Worm (Caenorhabditis elegans): ENCODE measurements around the gene cutl-5.
A peak's percentile ranks its signal among the peaks of the same experiment; 100 is the strongest.
"Not testable (repeated sequence)": the region's sequence is repeated elsewhere in the genome, so short reads cannot be mapped to it uniquely, and the experiment has no call there.

Gene cutl-5

DNA sequence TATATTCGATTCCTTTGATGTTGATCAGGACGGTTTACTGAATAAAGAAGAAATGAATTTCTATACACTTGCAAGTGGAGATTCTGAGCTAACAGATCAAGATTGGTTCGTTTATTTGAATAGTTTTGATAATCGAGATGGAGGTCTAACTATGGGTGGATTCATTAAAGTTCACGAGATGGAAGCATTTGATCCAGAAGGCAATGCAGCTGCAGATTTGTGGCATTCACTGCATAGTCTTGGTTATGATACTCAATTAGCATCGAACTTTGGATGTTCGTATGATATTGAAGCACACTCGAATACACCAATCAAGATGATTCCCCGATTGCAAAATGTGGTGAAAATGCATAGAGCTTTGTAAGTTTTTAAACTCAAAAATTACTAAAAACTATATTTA lies 19.7 kb downstream of the cutl-5 start:
- TF ChIP-seq him-1 (tag; optimal IDR thresholded peaks at IDR 0.05), result peak; percentile 18
- TF ChIP-seq bed-2 (GFP tag; IDR thresholded peaks at IDR 0.05), result no peak
- no peak for TF ChIP-seq mcd-1 (GFP tag; IDR thresholded peaks at IDR 0.05)
- TF ChIP-seq attf-5 (GFP tag; optimal IDR thresholded peaks at IDR 0.05), result no peak
- no peak for TF ChIP-seq ceh-91 (GFP tag; IDR thresholded peaks at IDR 0.05)
- peak; percentile 22 for TF ChIP-seq xnd-1 (tag; optimal IDR thresholded peaks at IDR 0.05)
- no peak for TF ChIP-seq F23B12.7 (tag; optimal IDR thresholded peaks at IDR 0.05; ENCODE audit: insufficient read depth)
- TF ChIP-seq ztf-26 (tag; optimal IDR thresholded peaks at IDR 0.05), result no peak
- no peak for TF ChIP-seq Y53F4B.3 (GFP tag; IDR thresholded peaks at IDR 0.05)
- no peak for TF ChIP-seq lin-35 (GFP tag; optimal IDR thresholded peaks at IDR 0.05)
- TF ChIP-seq lin-26 (GFP tag; IDR thresholded peaks at IDR 0.05), result 0 out of 2 replicates have a peak, but pooled peaks have one; percentile 43
- peak; percentile 58 for TF ChIP-seq madf-6 (GFP tag; IDR thresholded peaks at IDR 0.05)

- TF ChIP-seq tbp1 (GFP tag; optimal IDR thresholded peaks at IDR 0.05), result no peak
- no peak for TF ChIP-seq lsl-1 (GFP tag; optimal IDR thresholded peaks at IDR 0.05)
- no peak for TF ChIP-seq nfya-1 (tag; optimal IDR thresholded peaks at IDR 0.05; ENCODE audit: borderline replicate concordance, insufficient read depth)
- no peak for TF ChIP-seq K12H6.12 (tag; optimal IDR thresholded peaks at IDR 0.05)
- no peak for TF ChIP-seq F57C9.4 (tag; optimal IDR thresholded peaks at IDR 0.05)
- TF ChIP-seq Y53F4B.3 (GFP tag; IDR thresholded peaks at IDR 0.05), result no peak
These were observed 22.3 kb downstream of the cutl-5 start, which contains the start of gene T02G5.3 for ce11 chrII:7093339-7093821. T02G5.3 (plus strand) TSS chrII:7093389.

- TF ChIP-seq sea-2 (GFP tag; IDR thresholded peaks at IDR 0.05) (no peak), xnd-1 (tag; optimal IDR thresholded peaks at IDR 0.05) (no peak), rcor-1 (GFP tag; IDR thresholded peaks at IDR 0.05) (no peak), Y79H2A.3 (GFP tag; conservative IDR thresholded peaks at IDR 0.05) (no peak), F49E8.2 (tag; optimal IDR thresholded peaks at IDR 0.05; ENCODE audit: insufficient read depth) (no peak), ceh-58 (GFP tag; IDR thresholded peaks at IDR 0.05) (no peak), dpff-1 (tag; optimal IDR thresholded peaks at IDR 0.05) (no peak), aptf-3 (GFP tag; IDR thresholded peaks at IDR 0.05) (no peak), cebp-2 (GFP tag; IDR thresholded peaks at IDR 0.05) (no peak), nhr-27 (tag; optimal IDR thresholded peaks at IDR 0.05) (no peak)
These were observed 24.9 kb downstream of the cutl-5 start for ce11 chrII:7090852-7091251.

DNA sequence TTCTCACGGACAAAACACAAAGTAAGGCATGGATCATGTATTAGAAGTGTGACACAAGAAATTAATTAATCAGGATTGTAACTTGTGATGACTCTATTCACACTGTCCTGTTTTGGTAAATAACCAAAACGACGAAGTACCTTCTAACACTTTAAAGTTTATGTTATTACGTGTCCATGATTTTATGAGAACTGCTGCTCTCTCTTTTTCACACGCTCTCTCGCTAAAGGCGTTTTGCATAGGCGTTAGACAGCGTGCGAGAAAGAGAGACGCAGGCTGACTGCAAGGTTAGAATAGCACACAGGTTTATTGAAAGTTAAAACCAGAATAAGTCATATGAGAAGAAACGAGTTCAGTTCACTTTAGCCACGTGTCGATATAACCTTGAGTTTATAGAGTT lies 25.6 kb downstream of the cutl-5 start:
- TF ChIP-seq hmg-1.2 (GFP tag; IDR thresholded peaks at IDR 0.05), result peak; percentile 84
- TF ChIP-seq ztf-26 (tag; optimal IDR thresholded peaks at IDR 0.05), result no peak

ce11 chrII:7088283-7088682 lies 27.4 kb downstream of the cutl-5 start:
- TF ChIP-seq madf-6 (GFP tag; IDR thresholded peaks at IDR 0.05) (peak; percentile 73), madf-8 (GFP tag; conservative IDR thresholded peaks at IDR 0.05) (peak; percentile 54)

DNA sequence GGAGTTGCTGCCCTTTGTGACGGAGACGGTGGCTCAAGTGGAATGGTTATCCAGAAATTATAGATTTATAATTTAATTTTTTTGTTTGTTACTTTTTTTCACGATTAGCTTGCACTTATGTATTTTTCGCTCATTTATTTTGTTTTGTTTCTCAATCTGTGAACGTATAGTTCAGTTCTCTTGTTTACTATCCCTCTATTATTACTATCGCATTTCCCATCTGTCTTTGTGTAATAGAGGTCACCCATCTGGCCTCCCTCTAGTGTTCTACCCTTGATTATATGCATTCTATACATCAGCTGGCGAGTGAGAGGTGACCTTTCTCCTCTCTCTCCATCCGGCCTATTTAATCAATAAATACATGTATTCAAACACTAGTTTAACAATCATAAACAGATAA lies 31.7 kb downstream of the cutl-5 start, which contains the start of the genes T02G5.14 and T02G5.15:
Gene T02G5.14 (plus strand): TSS at position 301 of the 400 bp plus-strand sequence.
Gene T02G5.15 (plus strand): TSS at position 301 of the 400 bp plus-strand sequence.
- TF ChIP-seq unc-130 (GFP tag; optimal IDR thresholded peaks at IDR 0.05); ztf-22 (GFP tag; optimal IDR thresholded peaks at IDR 0.05); T07F8.4 (tag; optimal IDR thresholded peaks at IDR 0.05): not testable (repeated sequence)
